Worm (Caenorhabditis elegans): Measurements from ENCODE around the gene scl-24.

ce11 chrV:17469180-17469579, 17.0 kb upstream of the scl-24 start, which contains the start of gene F20E11.17:
- TF ChIP-seq ceh-43 (GFP tag; optimal IDR thresholded peaks at IDR 0.05) (no peak), sptf-1 (tag; optimal IDR thresholded peaks at IDR 0.05) (no peak), unc-39 (tag; optimal IDR thresholded peaks at IDR 0.05) (no peak), ztf-11 (tag; optimal IDR thresholded peaks at IDR 0.05) (no peak), unc-62 (GFP tag; optimal IDR thresholded peaks at IDR 0.05) (no peak), nhr-237 (tag; optimal IDR thresholded peaks at IDR 0.05) (no peak), snpc-4 (tag; optimal IDR thresholded peaks at IDR 0.05) (no peak), nhr-28 (tag; optimal IDR thresholded peaks at IDR 0.05) (no peak), sem-2 (GFP tag; optimal IDR thresholded peaks at IDR 0.05) (no peak), elt-1 (tag; optimal IDR thresholded peaks at IDR 0.05; ENCODE audit: borderline replicate concordance, insufficient read depth) (no peak), lin-13 (tag; optimal IDR thresholded peaks at IDR 0.05) (no peak), zip-8 (tag; optimal IDR thresholded peaks at IDR 0.05) (no peak)
